Fruit fly (Drosophila melanogaster) Kc167 (cell line): ENCODE data around the gene mRpS31.

Experiments
- Myc ChIP-seq: fragments of >200 bp; optimal IDR thresholded peaks from 2 replicates; lab custom pipeline; 2017; ENCODE audit warnings: missing external identifiers
- Sin3A ChIP-seq: fragments of >200 bp; optimal IDR thresholded peaks from 2 replicates; lab custom pipeline; 2018; ENCODE audit warnings: missing external identifiers
- h ChIP-seq: fragments of >200 bp; optimal IDR thresholded peaks from 3 replicates; lab custom pipeline; 2018; ENCODE audit warnings: missing external identifiers
- insv ChIP-seq: fragments of >200 bp; optimal IDR thresholded peaks from 3 replicates; lab custom pipeline; 2018; ENCODE audit warnings: missing external identifiers
- psq ChIP-seq: fragments of >200 bp; optimal IDR thresholded peaks from 2 replicates; lab custom pipeline; 2017; ENCODE audit warnings: missing external identifiers
- ttk ChIP-seq: sonication (Bioruptor generic); optimal IDR thresholded peaks from 2 replicates; lab custom pipeline; 2017; ENCODE audit warnings: missing external identifiers

DNA sequence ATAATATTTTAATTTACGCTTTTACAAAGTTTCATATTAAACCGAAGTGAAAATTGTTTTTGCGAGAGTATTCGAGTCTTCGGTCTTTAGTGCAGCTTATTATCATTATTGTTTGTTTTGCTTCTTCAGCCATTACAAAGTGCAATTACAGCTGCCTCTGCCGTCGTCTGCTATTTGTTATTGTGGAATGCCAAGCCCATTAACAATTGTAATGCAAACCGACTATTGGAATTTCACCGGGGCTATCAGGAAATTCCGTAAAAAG is 37.0 kb downstream of the mRpS31 start:
- TF ChIP-seq insv (lab: Kevin White, UChicago) (no peak), psq (no peak), Myc (lab: Kevin White, UChicago) (no peak), Sin3A (no peak), ttk (lab: Kevin White, UChicago) (no peak), h (lab: Kevin White, UChicago) (no peak)
